Fruit fly (Drosophila melanogaster) whole organism, embryonic: ENCODE data around the gene nAChRalpha5.

Experiments used
- Aef1 ChIP-seq: fragments of 200-800 bp; sonication (Bioruptor generic); IDR thresholded peaks from 3 replicates; pipeline ENCODE4 v1.3.6; 2022; ENCODE audit warnings: missing biosample characterization, missing genetic modification characterization
- B-H1 ChIP-seq: fragments of 200-800 bp; sonication (Bioruptor generic); IDR thresholded peaks from 3 replicates; pipeline ENCODE4 v1.3.6; 2022; ENCODE audit warnings: missing biosample characterization, missing genetic modification characterization
- Bgb ChIP-seq: fragments of 200-800 bp; sonication (Bioruptor generic); IDR thresholded peaks from 2 replicates; pipeline ENCODE4 v1.3.6; 2022; ENCODE audit warnings: missing biosample characterization, missing genetic modification characterization; ENCODE audit not compliant: partially characterized antibody
- CG11560 ChIP-seq: fragments of 200-800 bp; sonication (Bioruptor generic); IDR thresholded peaks from 3 replicates; pipeline ENCODE4 v1.3.6; 2022; ENCODE audit warnings: missing biosample characterization, missing genetic modification characterization
- CG12769 ChIP-seq: fragments of 200-800 bp; sonication (Bioruptor generic); optimal IDR thresholded peaks from 2 replicates; lab custom pipeline; 2019; ENCODE audit warnings: missing biosample characterization, mild to moderate bottlenecking, missing genetic modification characterization, moderate library complexity
- CG13123 ChIP-seq: fragments of 200-800 bp; sonication (Bioruptor generic); optimal IDR thresholded peaks from 2 replicates; lab custom pipeline; 2016; ENCODE audit warnings: missing biosample characterization, missing genetic modification characterization
- CG14050 ChIP-seq: fragments of 200-800 bp; sonication (Bioruptor generic); IDR thresholded peaks from 3 replicates; pipeline ENCODE4 v1.3.6; 2022; ENCODE audit warnings: missing biosample characterization, missing genetic modification characterization
- CG14710 ChIP-seq: fragments of 200-800 bp; sonication (Bioruptor generic); optimal IDR thresholded peaks from 3 replicates; lab custom pipeline; 2019; ENCODE audit warnings: missing biosample characterization, mild to moderate bottlenecking, missing genetic modification characterization, moderate library complexity
- CG1529 ChIP-seq: fragments of 200-800 bp; sonication (Bioruptor generic); optimal IDR thresholded peaks from 3 replicates; lab custom pipeline; 2018; ENCODE audit warnings: missing biosample characterization, missing genetic modification characterization
- CG17385 ChIP-seq: fragments of 200-800 bp; sonication (Bioruptor generic); optimal IDR thresholded peaks from 3 replicates; lab custom pipeline; 2018; ENCODE audit warnings: missing biosample characterization, mild to moderate bottlenecking, missing genetic modification characterization
- CG1792 ChIP-seq: fragments of 200-800 bp; sonication (Bioruptor generic); optimal IDR thresholded peaks from 2 replicates; lab custom pipeline; 2016; ENCODE audit warnings: missing biosample characterization, missing genetic modification characterization
- CG2712 ChIP-seq: fragments of 200-800 bp; optimal IDR thresholded peaks from 3 replicates; lab custom pipeline; 2019; ENCODE audit warnings: missing biosample characterization, mild to moderate bottlenecking, missing genetic modification characterization, moderate library complexity
- CG33557 ChIP-seq: fragments of 200-800 bp; sonication (Bioruptor generic); optimal IDR thresholded peaks from 2 replicates; lab custom pipeline; 2019; ENCODE audit warnings: missing biosample characterization, mild to moderate bottlenecking, missing genetic modification characterization, moderate library complexity
- CG4282 ChIP-seq: fragments of 200-800 bp; sonication (Bioruptor generic); optimal IDR thresholded peaks from 2 replicates; lab custom pipeline; 2016; ENCODE audit warnings: missing biosample characterization, missing genetic modification characterization
- CG6272 ChIP-seq: fragments of 200-800 bp; sonication (Bioruptor generic); IDR thresholded peaks from 2 replicates; pipeline ENCODE4 v1.3.6; 2022; ENCODE audit warnings: missing biosample characterization, missing genetic modification characterization
- CG7372 ChIP-seq: fragments of 200-800 bp; sonication (Bioruptor generic); IDR thresholded peaks from 2 replicates; pipeline ENCODE4 v1.3.6; 2022; ENCODE audit warnings: missing biosample characterization, missing genetic modification characterization
- CG7556 ChIP-seq: fragments of 200-800 bp; sonication (Bioruptor generic); optimal IDR thresholded peaks from 2 replicates; lab custom pipeline; 2017; ENCODE audit warnings: missing biosample characterization, mild to moderate bottlenecking, missing genetic modification characterization
- CG7839 ChIP-seq: fragments of 200-800 bp; sonication (Bioruptor generic); optimal IDR thresholded peaks from 3 replicates; lab custom pipeline; 2018; ENCODE audit warnings: missing biosample characterization, mild to moderate bottlenecking, missing genetic modification characterization, moderate library complexity
- CG7963 ChIP-seq: fragments of 200-800 bp; sonication (Bioruptor generic); IDR thresholded peaks from 3 replicates; pipeline ENCODE4 v1.3.6; 2022; ENCODE audit warnings: missing biosample characterization, missing genetic modification characterization; ENCODE audit not compliant: partially characterized antibody
- CG9932 ChIP-seq: fragments of 200-800 bp; sonication (Bioruptor generic); IDR thresholded peaks from 2 replicates; pipeline ENCODE4 v1.3.6; 2022; ENCODE audit warnings: missing biosample characterization, missing genetic modification characterization
- Doc3 ChIP-seq: fragments of 200-800 bp; sonication (Bioruptor generic); IDR thresholded peaks from 3 replicates; pipeline ENCODE4 v1.3.6; 2022; ENCODE audit warnings: missing biosample characterization, missing genetic modification characterization; ENCODE audit not compliant: partially characterized antibody
- Dref ChIP-seq: fragments of 200-800 bp; sonication (Bioruptor generic); IDR thresholded peaks from 2 replicates; pipeline ENCODE4 v1.3.6; 2022; ENCODE audit warnings: missing biosample characterization, missing genetic modification characterization
- Fer1 ChIP-seq: fragments of 200-800 bp; sonication (Bioruptor generic); optimal IDR thresholded peaks from 2 replicates; lab custom pipeline; 2017; ENCODE audit warnings: missing biosample characterization, mild to moderate bottlenecking, missing genetic modification characterization
- HLH3B ChIP-seq: fragments of 200-800 bp; sonication (Bioruptor generic); IDR thresholded peaks from 2 replicates; pipeline ENCODE4 v1.3.6; 2022; ENCODE audit warnings: missing biosample characterization, missing genetic modification characterization
- HmgD ChIP-seq: fragments of 200-800 bp; sonication (Bioruptor generic); optimal IDR thresholded peaks from 3 replicates; lab custom pipeline; 2016; ENCODE audit warnings: missing biosample characterization, missing genetic modification characterization
- Meics ChIP-seq: fragments of 200-800 bp; sonication (Bioruptor generic); optimal IDR thresholded peaks from 2 replicates; lab custom pipeline; 2017; ENCODE audit warnings: missing biosample characterization, mild to moderate bottlenecking, missing genetic modification characterization
- Mes4 ChIP-seq: fragments of 200-800 bp; sonication (Bioruptor generic); optimal IDR thresholded peaks from 2 replicates; lab custom pipeline; 2016; ENCODE audit warnings: missing biosample characterization, missing genetic modification characterization
- NC2β ChIP-seq: fragments of 200-800 bp; sonication (Bioruptor generic); optimal IDR thresholded peaks from 2 replicates; lab custom pipeline; 2016; ENCODE audit warnings: missing biosample characterization, missing genetic modification characterization
- NK7.1 ChIP-seq: fragments of 200-800 bp; sonication (Bioruptor generic); optimal IDR thresholded peaks from 3 replicates; lab custom pipeline; 2016; ENCODE audit warnings: missing biosample characterization, missing genetic modification characterization
- Side ChIP-seq: fragments of 200-800 bp; sonication (Bioruptor generic); optimal IDR thresholded peaks from 2 replicates; lab custom pipeline; 2016; ENCODE audit warnings: missing biosample characterization, missing genetic modification characterization
- Trl ChIP-seq, 3 experiments: fragments of >200 bp in 2 of 3; fragments of 200-800 bp in 1 of 3; sonication (Bioruptor generic) in 1 of 3; optimal IDR thresholded peaks; 2 replicates in 1 of 3; 3 replicates in 2 of 3; lab custom pipeline; 2016 to 2017; ENCODE audit warnings: missing biosample characterization in 1 of 3, missing genetic modification characterization in 1 of 3
- Xrp1 ChIP-seq: fragments of 200-800 bp; sonication (Bioruptor generic); IDR thresholded peaks from 2 replicates; pipeline ENCODE4 v1.3.6; 2022; ENCODE audit warnings: missing biosample characterization, missing genetic modification characterization
- al ChIP-seq: fragments of 200-800 bp; sonication (Bioruptor generic); IDR thresholded peaks from 2 replicates; pipeline ENCODE4 v1.3.6; 2022; ENCODE audit warnings: missing biosample characterization, missing genetic modification characterization
- dmrt11E ChIP-seq: fragments of 200-800 bp; sonication (Bioruptor generic); optimal IDR thresholded peaks from 3 replicates; lab custom pipeline; 2018; ENCODE audit warnings: missing biosample characterization, mild to moderate bottlenecking, missing genetic modification characterization, moderate library complexity
- dysf ChIP-seq: fragments of 200-800 bp; sonication (Bioruptor generic); IDR thresholded peaks from 3 replicates; pipeline ENCODE4 v1.3.6; 2022; ENCODE audit warnings: missing biosample characterization, missing genetic modification characterization
- gfzf ChIP-seq: fragments of 200-800 bp; sonication (Bioruptor generic); optimal IDR thresholded peaks from 2 replicates; lab custom pipeline; 2016; ENCODE audit warnings: missing biosample characterization, mild to moderate bottlenecking, missing genetic modification characterization, moderate library complexity
- hth ChIP-seq: fragments of >200 bp; optimal IDR thresholded peaks from 2 replicates; lab custom pipeline; 2017; ENCODE audit warnings: inconsistent platforms
- insv ChIP-seq, 2 experiments: fragments of 200-800 bp; sonication (Bioruptor generic); optimal IDR thresholded peaks; 3 replicates each; lab custom pipeline; 2016 to 2018; ENCODE audit warnings: missing biosample characterization in 2 of 2, missing genetic modification characterization in 2 of 2
- jigr1 ChIP-seq: fragments of 200-800 bp; sonication (Bioruptor generic); IDR thresholded peaks from 3 replicates; pipeline ENCODE4 v1.3.6; 2022; ENCODE audit warnings: missing biosample characterization, missing genetic modification characterization
- lab ChIP-seq: fragments of 200-800 bp; sonication (Bioruptor generic); optimal IDR thresholded peaks from 3 replicates; lab custom pipeline; 2017; ENCODE audit warnings: missing biosample characterization, missing genetic modification characterization, mild to moderate bottlenecking, moderate library complexity, missing genetic modification reagents
- lilli ChIP-seq: fragments of 200-800 bp; sonication (Bioruptor generic); optimal IDR thresholded peaks from 3 replicates; lab custom pipeline; 2016; ENCODE audit warnings: missing biosample characterization, missing genetic modification characterization
- mam ChIP-seq: fragments of 200-800 bp; sonication (Bioruptor generic); optimal IDR thresholded peaks from 3 replicates; lab custom pipeline; 2016; ENCODE audit warnings: missing biosample characterization, missing genetic modification characterization
- nmo ChIP-seq: fragments of 200-800 bp; sonication (Bioruptor generic); optimal IDR thresholded peaks from 2 replicates; lab custom pipeline; 2018; ENCODE audit warnings: missing biosample characterization, mild to moderate bottlenecking, missing genetic modification characterization, moderate library complexity
- pros ChIP-seq: fragments of 200-800 bp; sonication (Bioruptor generic); optimal IDR thresholded peaks from 3 replicates; lab custom pipeline; 2019; ENCODE audit warnings: missing biosample characterization, mild to moderate bottlenecking, missing genetic modification characterization, moderate library complexity
- rib ChIP-seq: fragments of 200-800 bp; sonication (Bioruptor generic); IDR thresholded peaks from 2 replicates; pipeline ENCODE4 v1.3.6; 2022; ENCODE audit warnings: missing biosample characterization, missing genetic modification characterization
- schlank ChIP-seq: fragments of 200-800 bp; sonication (Bioruptor generic); optimal IDR thresholded peaks from 2 replicates; lab custom pipeline; 2018; ENCODE audit warnings: missing biosample characterization, mild to moderate bottlenecking, missing genetic modification characterization
- sqz ChIP-seq: fragments of 200-800 bp; sonication (Bioruptor generic); optimal IDR thresholded peaks from 3 replicates; lab custom pipeline; 2018; ENCODE audit warnings: missing biosample characterization, mild to moderate bottlenecking, missing genetic modification characterization
- sr ChIP-seq: fragments of 200-800 bp; sonication (Bioruptor generic); IDR thresholded peaks from 3 replicates; pipeline ENCODE4 v1.3.6; 2022; ENCODE audit warnings: missing biosample characterization, missing genetic modification characterization
- stwl ChIP-seq: fragments of 200-800 bp; sonication (Bioruptor generic); optimal IDR thresholded peaks from 3 replicates; lab custom pipeline; 2018; ENCODE audit warnings: missing biosample characterization, mild to moderate bottlenecking, missing genetic modification characterization, moderate library complexity
- tgo ChIP-seq: fragments of 200-800 bp; sonication (Bioruptor generic); IDR thresholded peaks from 3 replicates; pipeline ENCODE4 v1.3.6; 2022; ENCODE audit warnings: missing biosample characterization, missing genetic modification characterization
- tin ChIP-seq: fragments of 200-800 bp; sonication (Bioruptor generic); optimal IDR thresholded peaks from 3 replicates; lab custom pipeline; 2016; ENCODE audit warnings: missing biosample characterization, missing genetic modification characterization
- zen ChIP-seq: fragments of 200-800 bp; sonication (Bioruptor generic); optimal IDR thresholded peaks from 3 replicates; lab custom pipeline; 2018; ENCODE audit warnings: missing biosample characterization, mild to moderate bottlenecking, missing genetic modification characterization, moderate library complexity

nAChRalpha5 gene

DNA sequence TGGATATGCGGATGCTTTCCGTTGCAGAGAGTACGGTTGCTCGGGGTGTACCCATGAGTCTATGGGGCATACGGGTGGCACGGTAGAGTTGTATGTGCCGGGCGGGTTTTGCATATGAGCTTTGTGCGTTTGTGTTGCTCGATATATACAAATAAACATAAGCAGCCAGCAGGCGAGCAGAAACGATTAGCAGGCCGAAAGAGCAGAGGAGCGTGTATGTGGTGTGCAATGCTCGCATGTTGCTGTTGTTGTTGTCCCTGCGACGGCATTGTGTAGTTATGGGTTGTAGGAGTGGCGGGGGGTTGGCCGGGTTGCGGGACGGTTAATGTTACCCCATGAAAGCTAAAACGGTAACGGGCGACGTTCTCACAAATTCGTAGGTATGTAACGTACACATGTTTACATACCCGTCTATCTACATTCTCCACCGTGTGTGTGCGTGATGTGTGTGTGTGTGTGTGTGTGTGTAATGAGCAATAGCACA, 18.3 kb upstream of the nAChRalpha5 start (continued):
- TF ChIP-seq CG14710 (no peak), dysf (GFP tag; lab: Robert Waterston, UW) (no peak), gfzf (GFP tag; lab: Kevin White, UChicago) (no peak), lab (no peak), Trl (optimal IDR thresholded peaks at IDR 0.05; lab: Kevin White, UChicago) (peak in 1 of 2 experiments; percentile 12), Trl (GFP tag; optimal IDR thresholded peaks at IDR 0.05; lab: Kevin White, UChicago) (no peak), Fer1 (GFP tag; lab: Kevin White, UChicago) (no peak), CG9932 (no peak), HLH3B (no peak), CG33557 (no peak), schlank (no peak), CG7963 (GFP tag; lab: Robert Waterston, UW) (no peak), insv (GFP tag; optimal IDR thresholded peaks at IDR 0.05; lab: Kevin White, UChicago) (no peak), CG7556 (no peak), Dref (GFP tag; lab: Robert Waterston, UW) (no peak), CG14050 (GFP tag; lab: Robert Waterston, UW) (no peak), CG12769 (tag; lab: Kevin White, UChicago) (peak; percentile 96), CG7839 (no peak), Xrp1 (no peak), Doc3 (no peak), jigr1 (no peak), Bgb (GFP tag; lab: Robert Waterston, UW) (peak; percentile 64; the same call in 1 of the 2 replicates), al (no peak), tin (GFP tag; lab: Kevin White, UChicago) (no peak), hth (no peak), nmo (GFP tag; lab: Kevin White, UChicago) (no peak), mam (GFP tag; lab: Kevin White, UChicago) (no peak), CG1792 (GFP tag; lab: Kevin White, UChicago) (no peak), CG2712 (no peak), lilli (no peak), dmrt11E (no peak), CG17385 (GFP tag; lab: Kevin White, UChicago) (no peak), Side (no peak), Mes4 (GFP tag; lab: Kevin White, UChicago) (no peak), CG11560 (tag; lab: Robert Waterston, UW) (no peak), Aef1 (0 out of 3 replicates have a peak, but pooled peaks have one; percentile 8), stwl (tag; lab: Kevin White, UChicago) (no peak), rib (GFP tag; lab: Robert Waterston, UW) (peak; percentile 74), sqz (no peak), CG7372 (GFP tag; lab: Robert Waterston, UW) (no peak), CG4282 (no peak), NK7.1 (GFP tag; lab: Kevin White, UChicago) (no peak), B-H1 (GFP tag; lab: Robert Waterston, UW) (no peak), zen (tag; lab: Kevin White, UChicago) (no peak), CG1529 (GFP tag; lab: Kevin White, UChicago) (no peak), CG13123 (no peak), HmgD (GFP tag; lab: Kevin White, UChicago) (peak; percentile 77), NC2β (no peak), sr (no peak; the same call in 2 of the 3 replicates), pros (GFP tag; lab: Kevin White, UChicago) (peak; percentile 70), CG6272 (GFP tag; lab: Robert Waterston, UW) (no peak), tgo (GFP tag; lab: Robert Waterston, UW) (no peak), Meics (no peak)
